Fruit fly (Drosophila melanogaster) whole organism, embryonic: ENCODE measurements around the gene CG12206.

Experiments
- ATbp ChIP-seq: fragments of 200-800 bp; sonication (Bioruptor generic); optimal IDR thresholded peaks from 2 replicates; lab custom pipeline; 2017; ENCODE audit warnings: missing biosample characterization, mild to moderate bottlenecking, missing genetic modification characterization, missing genetic modification reagents
- Bdp1 ChIP-seq: fragments of 200-800 bp; sonication (Bioruptor generic); optimal IDR thresholded peaks from 3 replicates; lab custom pipeline; 2016; ENCODE audit warnings: missing biosample characterization, missing genetic modification characterization
- CG11456 ChIP-seq: fragments of 200-800 bp; sonication (Bioruptor generic); IDR thresholded peaks from 3 replicates; pipeline ENCODE4 v1.3.6; 2022; ENCODE audit warnings: missing biosample characterization, missing genetic modification characterization
- CG12071 ChIP-seq: fragments of 200-800 bp; sonication (Bioruptor generic); optimal IDR thresholded peaks from 3 replicates; lab custom pipeline; 2018; ENCODE audit warnings: missing biosample characterization, mild to moderate bottlenecking, missing genetic modification characterization
- CG14710 ChIP-seq: fragments of 200-800 bp; sonication (Bioruptor generic); optimal IDR thresholded peaks from 3 replicates; lab custom pipeline; 2019; ENCODE audit warnings: missing biosample characterization, mild to moderate bottlenecking, missing genetic modification characterization, moderate library complexity
- CG15514 ChIP-seq: fragments of 200-800 bp; sonication (Bioruptor generic); optimal IDR thresholded peaks from 3 replicates; lab custom pipeline; 2017; ENCODE audit warnings: missing biosample characterization, missing genetic modification characterization, mild to moderate bottlenecking, moderate library complexity, missing genetic modification reagents
- CG15601 ChIP-seq: fragments of 200-800 bp; sonication (Bioruptor generic); optimal IDR thresholded peaks from 3 replicates; lab custom pipeline; 2019; ENCODE audit warnings: missing biosample characterization, mild to moderate bottlenecking, missing genetic modification characterization, moderate library complexity
- CG17359 ChIP-seq: fragments of 200-800 bp; sonication (Bioruptor generic); optimal IDR thresholded peaks from 3 replicates; lab custom pipeline; 2018; ENCODE audit warnings: missing biosample characterization, mild to moderate bottlenecking, missing genetic modification characterization, moderate library complexity
- CG2199 ChIP-seq: fragments of 200-800 bp; sonication (Bioruptor generic); IDR thresholded peaks from 3 replicates; pipeline ENCODE4 v1.3.6; 2022; ENCODE audit warnings: missing biosample characterization, missing genetic modification characterization
- CG2202 ChIP-seq: fragments of 200-800 bp; sonication (Bioruptor generic); optimal IDR thresholded peaks from 2 replicates; lab custom pipeline; 2018; ENCODE audit warnings: missing biosample characterization, mild to moderate bottlenecking, missing genetic modification characterization
- CG32772 ChIP-seq: fragments of 200-800 bp; sonication (Bioruptor generic); IDR thresholded peaks from 2 replicates; pipeline ENCODE4 v1.3.6; 2022; ENCODE audit warnings: missing biosample characterization, missing genetic modification characterization
- CG34224 ChIP-seq: fragments of 200-800 bp; sonication (Bioruptor generic); IDR thresholded peaks from 3 replicates; pipeline ENCODE4 v1.3.6; 2022; ENCODE audit warnings: missing biosample characterization, missing genetic modification characterization; ENCODE audit not compliant: partially characterized antibody
- CG7786 ChIP-seq: fragments of 200-800 bp; sonication (Bioruptor generic); optimal IDR thresholded peaks from 2 replicates; lab custom pipeline; 2016; ENCODE audit warnings: missing biosample characterization, missing genetic modification characterization
- CG8281 ChIP-seq: fragments of 200-800 bp; sonication (Bioruptor generic); optimal IDR thresholded peaks from 2 replicates; lab custom pipeline; 2018; ENCODE audit warnings: missing biosample characterization, mild to moderate bottlenecking, missing genetic modification characterization, moderate library complexity
- CG9609 ChIP-seq: fragments of 200-800 bp; sonication (Bioruptor generic); optimal IDR thresholded peaks from 3 replicates; lab custom pipeline; 2016; ENCODE audit warnings: missing biosample characterization, missing genetic modification characterization
- CG9932 ChIP-seq: fragments of 200-800 bp; sonication (Bioruptor generic); IDR thresholded peaks from 2 replicates; pipeline ENCODE4 v1.3.6; 2022; ENCODE audit warnings: missing biosample characterization, missing genetic modification characterization
- Drgx ChIP-seq: fragments of 200-800 bp; sonication (Bioruptor generic); IDR thresholded peaks from 2 replicates; pipeline ENCODE4 v1.3.6; 2022; ENCODE audit warnings: missing biosample characterization, missing genetic modification characterization
- Ets65A ChIP-seq: fragments of 200-800 bp; sonication (Bioruptor generic); peaks from one replicate; lab custom pipeline; 2016; ENCODE audit warnings: missing biosample characterization, missing genetic modification characterization
- Gug ChIP-seq: fragments of 200-800 bp; sonication (Bioruptor generic); IDR thresholded peaks from 4 replicates; pipeline ENCODE4 v1.3.6; 2022; ENCODE audit warnings: missing biosample characterization, missing genetic modification characterization
- Hsf ChIP-seq: fragments of 200-800 bp; sonication (Bioruptor generic); optimal IDR thresholded peaks from 3 replicates; lab custom pipeline; 2016; ENCODE audit warnings: missing biosample characterization, missing genetic modification characterization
- Myb ChIP-seq: fragments of 200-800 bp; sonication (Bioruptor generic); optimal IDR thresholded peaks from 2 replicates; lab custom pipeline; 2016; ENCODE audit warnings: missing biosample characterization, missing genetic modification characterization
- NFAT ChIP-seq: fragments of 200-800 bp; sonication (Bioruptor generic); IDR thresholded peaks from 2 replicates; pipeline ENCODE4 v1.3.6; 2022; ENCODE audit warnings: missing biosample characterization, missing genetic modification characterization
- Opbp ChIP-seq: fragments of 200-800 bp; sonication (Bioruptor generic); IDR thresholded peaks from 3 replicates; pipeline ENCODE4 v1.3.6; 2022; ENCODE audit warnings: missing biosample characterization, missing genetic modification characterization; ENCODE audit not compliant: partially characterized antibody
- Side ChIP-seq: fragments of 200-800 bp; sonication (Bioruptor generic); optimal IDR thresholded peaks from 2 replicates; lab custom pipeline; 2016; ENCODE audit warnings: missing biosample characterization, missing genetic modification characterization
- TFAM ChIP-seq: fragments of 200-800 bp; sonication (Bioruptor generic); optimal IDR thresholded peaks from 2 replicates; lab custom pipeline; 2017; ENCODE audit warnings: missing biosample characterization, missing genetic modification characterization, inconsistent platforms
- Taf1 ChIP-seq: fragments of 200-800 bp; sonication (Bioruptor generic); IDR thresholded peaks from 2 replicates; pipeline ENCODE4 v1.3.6; 2022; ENCODE audit warnings: missing biosample characterization, missing genetic modification characterization
- Trl ChIP-seq, 3 experiments: fragments of >200 bp in 2 of 3; fragments of 200-800 bp in 1 of 3; sonication (Bioruptor generic) in 1 of 3; optimal IDR thresholded peaks; 2 replicates in 1 of 3; 3 replicates in 2 of 3; lab custom pipeline; 2016 to 2017; ENCODE audit warnings: missing biosample characterization in 1 of 3, missing genetic modification characterization in 1 of 3
- Usf ChIP-seq: fragments of 200-800 bp; sonication (Bioruptor generic); optimal IDR thresholded peaks from 2 replicates; lab custom pipeline; 2017; ENCODE audit warnings: missing genotype, missing biosample characterization, missing genetic modification characterization
- Vsx1 ChIP-seq: fragments of 200-800 bp; sonication (Bioruptor generic); optimal IDR thresholded peaks from 2 replicates; lab custom pipeline; 2017; ENCODE audit warnings: missing biosample characterization, mild to moderate bottlenecking, missing genetic modification characterization, missing genetic modification reagents
- YL-1 ChIP-seq: fragments of 200-800 bp; sonication (Bioruptor generic); optimal IDR thresholded peaks from 3 replicates; lab custom pipeline; 2017; ENCODE audit warnings: missing biosample characterization, mild to moderate bottlenecking, missing genetic modification characterization
- bcd ChIP-seq: fragments of 200-800 bp; sonication (Bioruptor generic); optimal IDR thresholded peaks from 2 replicates; lab custom pipeline; 2017; ENCODE audit warnings: missing biosample characterization, mild to moderate bottlenecking, missing genetic modification characterization
- bsh ChIP-seq, 2 experiments: fragments of 200-800 bp; sonication (Bioruptor generic); optimal IDR thresholded peaks; 2 replicates each; lab custom pipeline; 2017 to 2018; ENCODE audit warnings: mild to moderate bottlenecking in 2 of 2, missing biosample characterization in 2 of 2, missing genetic modification characterization in 2 of 2, moderate library complexity in 1 of 2
- dmrt99B ChIP-seq: fragments of 200-800 bp; sonication (Bioruptor generic); optimal IDR thresholded peaks from 2 replicates; lab custom pipeline; 2018; ENCODE audit warnings: missing biosample characterization, mild to moderate bottlenecking, missing genetic modification characterization, moderate library complexity
- hb ChIP-seq: fragments of 200-800 bp; sonication (Bioruptor generic); IDR thresholded peaks from 3 replicates; pipeline ENCODE4 v1.3.6; 2022; ENCODE audit warnings: missing biosample characterization, missing genetic modification characterization; ENCODE audit not compliant: partially characterized antibody
- knrl ChIP-seq: fragments of 200-800 bp; sonication (Bioruptor generic); IDR thresholded peaks from 3 replicates; pipeline ENCODE4 v1.3.6; 2022; ENCODE audit warnings: missing biosample characterization, missing genetic modification characterization; ENCODE audit not compliant: partially characterized antibody
- lab ChIP-seq: fragments of 200-800 bp; sonication (Bioruptor generic); optimal IDR thresholded peaks from 3 replicates; lab custom pipeline; 2017; ENCODE audit warnings: missing biosample characterization, missing genetic modification characterization, mild to moderate bottlenecking, moderate library complexity, missing genetic modification reagents
- nmo ChIP-seq: fragments of 200-800 bp; sonication (Bioruptor generic); optimal IDR thresholded peaks from 2 replicates; lab custom pipeline; 2018; ENCODE audit warnings: missing biosample characterization, mild to moderate bottlenecking, missing genetic modification characterization, moderate library complexity
- oc ChIP-seq: fragments of 200-800 bp; sonication (Bioruptor generic); optimal IDR thresholded peaks from 2 replicates; lab custom pipeline; 2018; ENCODE audit warnings: missing biosample characterization, mild to moderate bottlenecking, missing genetic modification characterization, moderate library complexity
- otp ChIP-seq: fragments of 200-800 bp; sonication (Bioruptor generic); IDR thresholded peaks from 3 replicates; pipeline ENCODE4, ENCODE4 v1.3.6; 2022; ENCODE audit warnings: missing biosample characterization, missing genetic modification characterization
- p53 ChIP-seq: fragments of 200-800 bp; sonication (Bioruptor generic); optimal IDR thresholded peaks from 2 replicates; lab custom pipeline; 2016; ENCODE audit warnings: missing biosample characterization, missing genetic modification characterization
- pan ChIP-seq, 4 experiments: fragments of >200 bp in 3 of 4; fragments of 200-800 bp in 1 of 4; sonication (Bioruptor generic) in 1 of 4; optimal IDR thresholded peaks in 3 of 4; IDR thresholded peaks in 1 of 4; 2 replicates each; pipeline versions ENCODE4 v1.3.6 to Lab custom; 2017 to 2022; ENCODE audit warnings: missing biosample characterization in 2 of 4, missing genetic modification characterization in 2 of 4, mixed read lengths in 1 of 4
- rib ChIP-seq: fragments of 200-800 bp; sonication (Bioruptor generic); IDR thresholded peaks from 2 replicates; pipeline ENCODE4 v1.3.6; 2022; ENCODE audit warnings: missing biosample characterization, missing genetic modification characterization
- sna ChIP-seq: fragments of 200-800 bp; sonication (Bioruptor generic); IDR thresholded peaks from 2 replicates; pipeline ENCODE4 v1.3.6; 2022; ENCODE audit warnings: missing biosample characterization, missing genetic modification characterization; ENCODE audit not compliant: partially characterized antibody
- tio ChIP-seq: fragments of 200-800 bp; sonication (Bioruptor generic); optimal IDR thresholded peaks from 2 replicates; lab custom pipeline; 2017; ENCODE audit warnings: missing biosample characterization, missing genetic modification characterization, inconsistent platforms
- unc-4 ChIP-seq: fragments of 200-800 bp; sonication (Bioruptor generic); IDR thresholded peaks from 2 replicates; pipeline ENCODE4 v1.3.6; 2022; ENCODE audit warnings: missing biosample characterization, missing genetic modification characterization; ENCODE audit not compliant: partially characterized antibody
- vvl ChIP-seq: fragments of 200-800 bp; sonication (Bioruptor generic); IDR thresholded peaks from 2 replicates; pipeline ENCODE4 v1.3.6; 2022; ENCODE audit warnings: missing biosample characterization, missing genetic modification characterization

Gene CG12206

DNA sequence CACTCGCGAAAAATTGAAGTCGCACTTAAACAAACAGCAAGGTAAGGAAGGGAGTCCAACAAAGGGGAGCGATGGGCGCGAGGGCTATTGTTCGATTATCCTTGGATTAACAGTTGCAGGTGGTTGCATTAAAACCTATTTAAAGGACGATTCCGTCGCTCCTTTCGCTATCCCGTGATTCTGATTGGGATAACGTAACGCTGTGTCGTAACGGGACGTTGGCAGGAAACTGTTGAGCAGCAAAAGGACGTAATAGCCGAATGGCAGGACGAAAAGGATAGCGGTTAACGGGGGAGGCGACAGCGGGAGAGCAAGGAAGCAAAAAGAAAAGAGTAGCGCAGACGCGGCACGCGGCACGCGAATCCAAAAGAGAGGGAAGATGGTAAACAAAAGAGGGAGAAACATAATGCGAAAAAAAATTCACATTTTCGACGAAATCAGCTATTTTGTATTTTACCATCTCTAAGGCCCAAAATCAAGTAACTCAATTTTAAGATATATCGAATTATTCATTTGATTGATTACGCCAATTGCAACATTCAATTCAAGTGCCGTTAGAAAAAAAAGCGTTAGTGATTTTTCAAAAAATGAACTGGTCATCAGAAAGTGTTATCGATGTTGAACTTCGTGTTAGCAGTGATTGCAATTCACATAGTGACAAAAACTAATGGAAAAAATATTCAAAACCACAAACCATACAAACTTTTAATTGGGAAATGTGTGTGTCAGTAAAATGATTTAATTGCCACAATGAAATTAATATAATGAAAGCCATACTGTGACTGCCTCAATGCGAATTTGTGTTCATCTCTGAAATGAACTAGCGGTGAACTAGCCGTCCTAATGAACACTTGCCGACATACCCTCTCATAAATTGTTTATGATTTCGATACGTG is 8.0 kb upstream of the CG12206 start, which contains the start of the genes CG10804 and CG10802 (continued):
- peak; percentile 91 for TF ChIP-seq CG9932 (GFP tag; lab: Robert Waterston, UW)
- peak; percentile 82 for TF ChIP-seq Hsf
- TF ChIP-seq otp (GFP tag; lab: Robert Waterston, UW) = peak; percentile 82
- peak; percentile 65; the same call in 1 of the 2 replicates for TF ChIP-seq rib (GFP tag; lab: Robert Waterston, UW)
- TF ChIP-seq Bdp1 (GFP tag; lab: Kevin White, UChicago) = peak; percentile 71
- no peak for TF ChIP-seq YL-1
- peak; percentile 82 for TF ChIP-seq knrl (GFP tag; lab: Robert Waterston, UW)
- peak; percentile 79 for TF ChIP-seq Taf1 (GFP tag; lab: Robert Waterston, UW)
- peak; percentile 53 for TF ChIP-seq CG17359
- peak; percentile 79 for TF ChIP-seq CG9609
- no peak for TF ChIP-seq pan (optimal IDR thresholded peaks at IDR 0.05; lab: Kevin White, UChicago)
- TF ChIP-seq pan (GFP tag; optimal IDR thresholded peaks at IDR 0.05 in 1 of 2, IDR thresholded peaks at IDR 0.05 in 1 of 2) = peak in 1 of 2 experiments; percentile 90
- TF ChIP-seq hb (GFP tag; lab: Robert Waterston, UW) = no peak
- TF ChIP-seq dmrt99B (tag; lab: Kevin White, UChicago) = no peak
- TF ChIP-seq Usf (GFP tag; lab: Kevin White, UChicago) = peak; percentile 30
- TF ChIP-seq CG12071 (GFP tag; lab: Kevin White, UChicago) = no peak
- TF ChIP-seq p53 (GFP tag; lab: Kevin White, UChicago) = peak; percentile 52
- no peak for TF ChIP-seq oc (tag; lab: Kevin White, UChicago)
- TF ChIP-seq ATbp (GFP tag; lab: Kevin White, UChicago) = no peak
- TF ChIP-seq lab = peak; percentile 79
- TF ChIP-seq CG15601 (tag; lab: Kevin White, UChicago) = peak; percentile 69
- peak; percentile 98 for TF ChIP-seq Ets65A (GFP tag; lab: Kevin White, UChicago)
- peak; percentile 24; the same call in 1 of the 3 replicates for TF ChIP-seq Opbp (GFP tag; lab: Robert Waterston, UW)
- peak; percentile 77 for TF ChIP-seq NFAT (GFP tag; lab: Robert Waterston, UW)
- TF ChIP-seq Myb = peak; percentile 97
- TF ChIP-seq Trl (optimal IDR thresholded peaks at IDR 0.05; lab: Kevin White, UChicago) = no peak
- peak; percentile 85 for TF ChIP-seq Trl (GFP tag; optimal IDR thresholded peaks at IDR 0.05; lab: Kevin White, UChicago)
- TF ChIP-seq bsh (GFP tag; optimal IDR thresholded peaks at IDR 0.05; lab: Kevin White, UChicago) = peak in 1 of 2 experiments; percentile 72
- TF ChIP-seq CG14710 = peak; percentile 73
- peak; percentile 91 for TF ChIP-seq CG11456 (GFP tag; lab: Robert Waterston, UW)
- 0 out of 3 replicates have a peak, but pooled peaks have one; percentile 37 for TF ChIP-seq CG2199 (GFP tag; lab: Robert Waterston, UW)
- peak; percentile 56 for TF ChIP-seq bcd
- peak; percentile 32 for TF ChIP-seq Vsx1 (GFP tag; lab: Kevin White, UChicago)
- peak; percentile 84 for TF ChIP-seq nmo (GFP tag; lab: Kevin White, UChicago)
- peak; percentile 87 for TF ChIP-seq CG32772
- TF ChIP-seq CG2202 = peak; percentile 16
- TF ChIP-seq CG15514 (GFP tag; lab: Kevin White, UChicago) = peak; percentile 99
- peak; percentile 26; the same call in 1 of the 3 replicates for TF ChIP-seq CG34224 (GFP tag; lab: Robert Waterston, UW)
- TF ChIP-seq CG7786 (GFP tag; lab: Kevin White, UChicago) = peak; percentile 71
- TF ChIP-seq Drgx (GFP tag; lab: Robert Waterston, UW) = peak; percentile 42
- peak; percentile 69 for TF ChIP-seq tio (GFP tag; lab: Kevin White, UChicago)
- peak; percentile 82 for TF ChIP-seq Side (GFP tag; lab: Kevin White, UChicago)
- TF ChIP-seq sna (GFP tag; lab: Robert Waterston, UW) = peak; percentile 74
- TF ChIP-seq Gug (GFP tag; lab: Robert Waterston, UW) = peak; percentile 83
- peak; percentile 93 for TF ChIP-seq vvl (GFP tag; lab: Robert Waterston, UW)
- TF ChIP-seq TFAM (GFP tag; lab: Kevin White, UChicago) = no peak
- no peak for TF ChIP-seq CG8281 (tag; lab: Kevin White, UChicago)
- TF ChIP-seq unc-4 (GFP tag; lab: Robert Waterston, UW) = peak; percentile 64
